Fruit fly (Drosophila melanogaster): ENCODE data around the gene grp.

The grp gene

dm6 chr2L:16672290-16672689 is 7.6 kb upstream of the grp start:
- TF ChIP-seq HLH106 (tag; optimal IDR thresholded peaks at IDR 0.05) (no peak), Hr83 (GFP tag; optimal IDR thresholded peaks at IDR 0.05; ENCODE audit: poor library complexity, severe bottlenecking) (no peak), Dfd (GFP tag; optimal IDR thresholded peaks at IDR 0.05) (no peak), woc (GFP tag; optimal IDR thresholded peaks at IDR 0.05) (no peak), dsf (GFP tag; optimal IDR thresholded peaks at IDR 0.05; ENCODE audit: borderline replicate concordance) (no peak), foxo (GFP tag; optimal IDR thresholded peaks at IDR 0.05) (no peak), ey (GFP tag; optimal IDR thresholded peaks at IDR 0.05) (no peak), jim (GFP tag; optimal IDR thresholded peaks at IDR 0.05) (no peak), dmrt93B (GFP tag; optimal IDR thresholded peaks at IDR 0.05) (no peak), CG9705 (GFP tag; optimal IDR thresholded peaks at IDR 0.05) (no peak), Dif (GFP tag; optimal IDR thresholded peaks at IDR 0.05; ENCODE audit: partially characterized antibody) (no peak), pan (optimal IDR thresholded peaks at IDR 0.05) (no peak), Hr78 (GFP tag; optimal IDR thresholded peaks at IDR 0.05) (no peak), h (GFP tag; optimal IDR thresholded peaks at IDR 0.05) (no peak), rgr (GFP tag; optimal IDR thresholded peaks at IDR 0.05) (no peak), sage (GFP tag; optimal IDR thresholded peaks at IDR 0.05) (no peak)

- TF ChIP-seq Myc (optimal IDR thresholded peaks at IDR 0.05): no peak
- no peak for TF ChIP-seq dsf (GFP tag; optimal IDR thresholded peaks at IDR 0.05; ENCODE audit: borderline replicate concordance)
- no peak for TF ChIP-seq Abd-B (GFP tag; optimal IDR thresholded peaks at IDR 0.05)
- no peak for TF ChIP-seq Mio (GFP tag; optimal IDR thresholded peaks at IDR 0.05)
- TF ChIP-seq br (GFP tag; optimal IDR thresholded peaks at IDR 0.05): no peak
- TF ChIP-seq Sp1 (GFP tag; optimal IDR thresholded peaks at IDR 0.05): no peak
- TF ChIP-seq ey (GFP tag; optimal IDR thresholded peaks at IDR 0.05): no peak
- no peak for TF ChIP-seq dmrt93B (GFP tag; optimal IDR thresholded peaks at IDR 0.05)
- peak; percentile 55 for TF ChIP-seq rgr (GFP tag; optimal IDR thresholded peaks at IDR 0.05)
- TF ChIP-seq Rel (GFP tag; optimal IDR thresholded peaks at IDR 0.05): no peak
- no peak for TF ChIP-seq Rel (tag; optimal IDR thresholded peaks at IDR 0.05)
- no peak for TF ChIP-seq Jra (GFP tag; optimal IDR thresholded peaks at IDR 0.05)
- TF ChIP-seq Dif (GFP tag; optimal IDR thresholded peaks at IDR 0.05; ENCODE audit: partially characterized antibody): no peak
- TF ChIP-seq jim (GFP tag; optimal IDR thresholded peaks at IDR 0.05): no peak
- TF ChIP-seq fru (GFP tag; optimal IDR thresholded peaks at IDR 0.05): peak; percentile 23
- TF ChIP-seq foxo (GFP tag; optimal IDR thresholded peaks at IDR 0.05): peak in 1 of 2 experiments; percentile 36
- TF ChIP-seq GATAd (GFP tag; optimal IDR thresholded peaks at IDR 0.05): no peak
- TF ChIP-seq psq (GFP tag; optimal IDR thresholded peaks at IDR 0.05): no peak
- peak; percentile 11 for TF ChIP-seq woc (GFP tag; optimal IDR thresholded peaks at IDR 0.05)
- TF ChIP-seq N (GFP tag; optimal IDR thresholded peaks at IDR 0.05): no peak
- TF ChIP-seq CG32264 (GFP tag; optimal IDR thresholded peaks at IDR 0.05): peak; percentile 38
- no peak for TF ChIP-seq Vsx2 (GFP tag; optimal IDR thresholded peaks at IDR 0.05; ENCODE audit: partially characterized antibody)
- TF ChIP-seq sage (GFP tag; optimal IDR thresholded peaks at IDR 0.05): peak; percentile 63
- no peak for TF ChIP-seq usp (GFP tag; optimal IDR thresholded peaks at IDR 0.05)
- TF ChIP-seq Hr78 (GFP tag; optimal IDR thresholded peaks at IDR 0.05): no peak
- TF ChIP-seq pan (optimal IDR thresholded peaks at IDR 0.05): no peak
- no peak for TF ChIP-seq brk (GFP tag; optimal IDR thresholded peaks at IDR 0.05)
- TF ChIP-seq dl (GFP tag; optimal IDR thresholded peaks at IDR 0.05; ENCODE audit: insufficient read depth in 1 of 2, partially characterized antibody in 2 of 2): no peak
- TF ChIP-seq tai (GFP tag; optimal IDR thresholded peaks at IDR 0.05): peak; percentile 70
- no peak for TF ChIP-seq CG9705 (GFP tag; optimal IDR thresholded peaks at IDR 0.05)
- no peak for TF ChIP-seq h (GFP tag; optimal IDR thresholded peaks at IDR 0.05)
- TF ChIP-seq HLH106 (tag; optimal IDR thresholded peaks at IDR 0.05): no peak
- peak; percentile 28 for TF ChIP-seq OdsH (GFP tag; optimal IDR thresholded peaks at IDR 0.05)
- TF ChIP-seq Dfd (GFP tag; optimal IDR thresholded peaks at IDR 0.05): no peak
- TF ChIP-seq CrebA (GFP tag; optimal IDR thresholded peaks at IDR 0.05; ENCODE audit: borderline replicate concordance): no peak
- TF ChIP-seq Hr83 (GFP tag; optimal IDR thresholded peaks at IDR 0.05; ENCODE audit: poor library complexity, severe bottlenecking): peak; percentile 25
- peak; percentile 72 for TF ChIP-seq Hnf4 (GFP tag; optimal IDR thresholded peaks at IDR 0.05)
- TF ChIP-seq lola (GFP tag; optimal IDR thresholded peaks at IDR 0.05): no peak
- TF ChIP-seq sv (GFP tag; optimal IDR thresholded peaks at IDR 0.05): no peak
Observed at dm6 chr2L:16676651-16677359, 3.0 kb upstream of the grp start, which contains the start of the genes Trpgamma and her. Gene Trpgamma, minus strand, starts transcription at chr2L:16676701. Gene her, plus strand, starts transcription at chr2L:16677185.
